Fruit fly (Drosophila melanogaster): ENCODE results near the gene CG17600.

Gene CG17600

dm6 chrX:22490584-22490983 lies 24.4 kb upstream of the CG17600 start (continued):
- TF ChIP-seq CG3847 (GFP tag; IDR thresholded peaks at IDR 0.05) (no peak), Xrp1 (GFP tag; IDR thresholded peaks at IDR 0.05) (0 out of 2 replicates have a peak, but pooled peaks have one; percentile 4), caup (GFP tag; optimal IDR thresholded peaks at IDR 0.05; ENCODE audit: severe bottlenecking) (no peak), CG12769 (tag; optimal IDR thresholded peaks at IDR 0.05) (peak; percentile 35), CG8089 (GFP tag; optimal IDR thresholded peaks at IDR 0.05) (no peak), ssp (GFP tag; IDR thresholded peaks at IDR 0.05) (no peak), usp (GFP tag; optimal IDR thresholded peaks at IDR 0.05) (no peak), Poxn (GFP tag; IDR thresholded peaks at IDR 0.05) (no peak), Side (GFP tag; optimal IDR thresholded peaks at IDR 0.05) (no peak), kay (GFP tag; optimal IDR thresholded peaks at IDR 0.05) (no peak), CG15696 (tag; optimal IDR thresholded peaks at IDR 0.05) (no peak), amos (GFP tag; IDR thresholded peaks at IDR 0.05; ENCODE audit: partially characterized antibody) (peak; percentile 18; the same call in 1 of the 2 replicates), CG34376 (GFP tag; optimal IDR thresholded peaks at IDR 0.05) (peak; percentile 71), CG11723 (GFP tag; optimal IDR thresholded peaks at IDR 0.05) (no peak), CG6254 (GFP tag; optimal IDR thresholded peaks at IDR 0.05) (no peak), GATAe (GFP tag; conservative IDR thresholded peaks at IDR 0.05) (peak; percentile 39; the same call in 1 of the 2 replicates), H2.0 (GFP tag; IDR thresholded peaks at IDR 0.05) (no peak), sc (optimal IDR thresholded peaks at IDR 0.05) (no peak), sc (GFP tag; optimal IDR thresholded peaks at IDR 0.05) (no peak), Oaz (GFP tag; IDR thresholded peaks at IDR 0.05) (no peak), CG14050 (GFP tag; IDR thresholded peaks at IDR 0.05) (no peak), CG31388 (GFP tag; optimal IDR thresholded peaks at IDR 0.05) (no peak), CG10543 (GFP tag; optimal IDR thresholded peaks at IDR 0.05) (peak; percentile 36), mirr (GFP tag; optimal IDR thresholded peaks at IDR 0.05) (peak; percentile 55), CG2116 (GFP tag; optimal IDR thresholded peaks at IDR 0.05) (no peak), Pdp1 (GFP tag; optimal IDR thresholded peaks at IDR 0.05) (peak in 1 of 2 experiments; percentile 16), sens-2 (GFP tag; IDR thresholded peaks at IDR 0.05) (no peak), ind (GFP tag; optimal IDR thresholded peaks at IDR 0.05) (no peak), sug (tag; optimal IDR thresholded peaks at IDR 0.05) (peak; percentile 55), Sin3A (optimal IDR thresholded peaks at IDR 0.05) (no peak)

DNA sequence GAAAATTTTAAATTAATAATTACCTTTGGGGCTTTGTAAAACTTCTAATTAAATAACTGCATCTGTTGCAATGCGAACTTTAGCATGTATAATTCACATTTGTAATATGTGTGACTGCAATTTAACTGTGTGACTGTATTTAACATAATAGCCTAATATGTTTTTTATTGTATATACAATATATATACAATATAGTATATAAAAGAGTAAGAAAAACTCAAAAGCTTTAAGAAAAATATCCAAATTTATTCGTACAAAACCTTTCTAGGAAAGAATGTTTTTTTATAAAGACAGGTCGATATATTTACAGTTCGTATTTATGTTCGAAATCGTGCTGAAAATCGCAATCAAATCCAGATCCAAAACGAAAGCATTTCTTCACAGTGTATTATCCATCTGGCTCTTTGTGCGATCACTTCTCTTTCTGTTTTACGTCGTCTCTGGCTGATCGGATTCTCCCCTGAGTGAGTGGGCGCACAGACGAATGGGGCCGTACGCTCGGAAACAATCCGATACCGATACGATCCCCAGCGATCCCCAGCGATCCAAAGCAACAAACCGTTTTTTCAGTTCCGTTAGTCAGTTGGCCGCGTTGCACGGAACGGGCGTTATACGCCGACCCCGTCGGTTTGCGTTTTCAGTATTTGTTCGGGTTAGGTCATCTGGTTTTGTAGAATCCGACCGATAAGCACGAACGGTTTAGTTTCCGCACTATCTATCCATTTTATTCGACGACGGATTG lies 23.8 kb upstream of the CG17600 start:
- TF ChIP-seq CG14860 (GFP tag; IDR thresholded peaks at IDR 0.05; ENCODE audit: partially characterized antibody) (no peak), Optix (GFP tag; IDR thresholded peaks at IDR 0.05) (no peak), cato (GFP tag; optimal IDR thresholded peaks at IDR 0.05; ENCODE audit: borderline replicate concordance) (peak; percentile 56), CG13424 (tag; optimal IDR thresholded peaks at IDR 0.05) (peak; percentile 64), Camta (GFP tag; optimal IDR thresholded peaks at IDR 0.05) (no peak), CG1647 (GFP tag; optimal IDR thresholded peaks at IDR 0.05) (no peak), CG6175 (GFP tag; IDR thresholded peaks at IDR 0.05) (0 out of 3 replicates have a peak, but pooled peaks have one; percentile 20), ap (GFP tag; IDR thresholded peaks at IDR 0.05) (no peak), Stat92E (GFP tag; optimal IDR thresholded peaks at IDR 0.05) (no peak), chm (GFP tag; IDR thresholded peaks at IDR 0.05) (no peak), cg (GFP tag; optimal IDR thresholded peaks at IDR 0.05) (no peak), Ets97D (GFP tag; optimal IDR thresholded peaks at IDR 0.05) (no peak), pros (GFP tag; optimal IDR thresholded peaks at IDR 0.05) (no peak), CG18764 (GFP tag; optimal IDR thresholded peaks at IDR 0.05) (peak; percentile 11), CG12155 (GFP tag; optimal IDR thresholded peaks at IDR 0.05) (peak; percentile 41), MESR4 (GFP tag; optimal IDR thresholded peaks at IDR 0.05) (no peak), ara (GFP tag; IDR thresholded peaks at IDR 0.05) (no peak), CG17568 (GFP tag; optimal IDR thresholded peaks at IDR 0.05) (no peak), CG34224 (GFP tag; IDR thresholded peaks at IDR 0.05; ENCODE audit: partially characterized antibody) (no peak), CG13287 (GFP tag; IDR thresholded peaks at IDR 0.05; ENCODE audit: partially characterized antibody) (peak; percentile 21; the same call in 1 of the 2 replicates), CG7372 (GFP tag; IDR thresholded peaks at IDR 0.05) (no peak)

Data from whole organism, embryonic.